Worm (Caenorhabditis elegans): ENCODE results near the gene nasp-2.

DNA sequence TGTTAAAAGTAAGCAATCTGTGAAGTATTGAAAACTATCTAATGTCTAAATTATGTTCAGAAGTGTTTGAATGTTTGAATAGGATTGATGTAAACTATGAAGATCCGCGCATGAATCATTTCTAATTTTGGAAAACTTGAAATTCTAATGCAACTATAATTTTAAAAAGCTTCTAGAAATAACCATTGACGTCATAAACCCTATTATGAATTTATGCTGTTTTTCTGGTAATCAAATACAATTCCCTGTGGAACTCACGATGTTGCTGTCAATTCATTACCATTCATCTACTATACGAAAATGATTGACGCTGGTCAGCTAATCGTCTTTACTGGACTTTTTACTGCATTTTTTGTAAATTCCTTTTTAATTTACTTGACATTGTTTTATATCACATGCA lies 15.4 kb upstream of the nasp-2 start, which contains the start of gene str-37:
- TF ChIP-seq aha-1 (tag; optimal IDR thresholded peaks at IDR 0.05): no peak
- TF ChIP-seq dpl-1 (GFP tag; optimal IDR thresholded peaks at IDR 0.05): no peak
- no peak for TF ChIP-seq sox-4 (tag; optimal IDR thresholded peaks at IDR 0.05)
- TF ChIP-seq zag-1 (tag; optimal IDR thresholded peaks at IDR 0.05): no peak

Measured in whole organism, L1 larva.